Fruit fly (Drosophila melanogaster): ENCODE measurements around the gene Vav.

Vav gene

dm6 chrX:19280249-19280648 is 18.6 kb downstream of the Vav start, which contains the start of gene CG8028:
TSS of gene CG8028 (minus strand) at chrX:19280349.
- TF ChIP-seq CG8478 (optimal IDR thresholded peaks at IDR 0.05) (no peak), CTCF (optimal IDR thresholded peaks at IDR 0.05) (no peak)

DNA sequence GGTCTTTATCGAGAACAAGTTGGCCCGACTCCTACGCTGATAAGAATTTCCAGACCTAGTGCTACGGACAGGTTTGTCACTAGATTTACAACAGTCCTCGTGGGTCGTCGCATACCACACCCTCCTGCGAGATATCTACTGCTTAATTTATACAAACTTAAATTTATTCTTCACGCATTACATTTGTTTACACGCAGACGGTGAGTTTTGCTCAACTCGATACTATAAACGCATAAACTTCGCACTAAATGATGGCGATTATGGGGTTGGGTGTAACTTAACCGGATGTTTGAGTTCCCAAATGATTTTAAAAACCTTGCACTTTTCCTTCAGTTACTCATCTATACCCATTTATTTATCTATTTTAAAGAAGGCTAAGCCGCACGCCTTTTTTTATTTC is 19.1 kb downstream of the Vav start:
- TF ChIP-seq CG8478 (optimal IDR thresholded peaks at IDR 0.05) = no peak
- no peak for TF ChIP-seq CTCF (optimal IDR thresholded peaks at IDR 0.05)

DNA sequence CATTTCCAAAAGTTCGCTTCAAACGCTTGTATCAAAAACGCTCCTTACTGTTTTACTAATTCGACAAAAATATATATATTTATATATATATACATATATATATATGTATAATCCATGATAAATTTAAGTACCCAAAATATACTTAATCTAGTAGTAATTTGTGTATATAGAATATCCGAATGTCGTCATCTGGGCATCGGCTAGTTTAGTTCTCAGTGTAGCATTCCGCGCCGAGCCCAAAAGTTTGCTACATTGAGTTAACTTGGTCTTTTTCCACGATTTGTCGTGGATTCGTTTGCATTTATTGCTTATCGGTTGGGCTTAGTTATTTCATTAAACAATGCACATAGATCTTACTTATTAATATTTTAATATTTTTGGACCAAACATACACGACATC is 19.7 kb downstream of the Vav start:
- TF ChIP-seq CG8478 (optimal IDR thresholded peaks at IDR 0.05) (no peak), CTCF (optimal IDR thresholded peaks at IDR 0.05) (no peak)

- TF ChIP-seq CTCF (optimal IDR thresholded peaks at IDR 0.05) = no peak
- TF ChIP-seq CG8478 (optimal IDR thresholded peaks at IDR 0.05) = no peak
Observed at dm6 chrX:19285441-19285840, 23.8 kb downstream of the Vav start.

- no peak for TF ChIP-seq CTCF (optimal IDR thresholded peaks at IDR 0.05)
- no peak for TF ChIP-seq CG8478 (optimal IDR thresholded peaks at IDR 0.05)
Observed at dm6 chrX:19286235-19286634, 24.6 kb downstream of the Vav start.

DNA sequence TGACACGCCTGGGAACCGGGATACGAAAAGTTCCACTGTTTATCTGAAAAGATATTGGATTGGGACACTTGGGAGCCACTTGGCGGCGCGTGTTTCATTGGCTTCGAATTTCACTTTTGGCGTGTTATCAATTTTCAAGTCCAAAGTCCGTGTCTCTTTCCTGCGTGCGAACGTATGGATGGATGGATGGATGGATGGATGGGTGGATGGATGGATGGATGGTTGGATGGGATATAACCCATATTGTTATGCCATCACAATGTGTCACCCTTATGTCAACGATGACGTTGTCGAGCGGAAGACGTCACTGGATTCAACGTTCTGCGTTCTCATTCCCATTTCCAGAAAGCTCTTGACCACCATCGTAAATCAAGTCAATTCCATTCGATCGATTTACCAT is 26.2 kb downstream of the Vav start:
- no peak for TF ChIP-seq CTCF (optimal IDR thresholded peaks at IDR 0.05)

DNA sequence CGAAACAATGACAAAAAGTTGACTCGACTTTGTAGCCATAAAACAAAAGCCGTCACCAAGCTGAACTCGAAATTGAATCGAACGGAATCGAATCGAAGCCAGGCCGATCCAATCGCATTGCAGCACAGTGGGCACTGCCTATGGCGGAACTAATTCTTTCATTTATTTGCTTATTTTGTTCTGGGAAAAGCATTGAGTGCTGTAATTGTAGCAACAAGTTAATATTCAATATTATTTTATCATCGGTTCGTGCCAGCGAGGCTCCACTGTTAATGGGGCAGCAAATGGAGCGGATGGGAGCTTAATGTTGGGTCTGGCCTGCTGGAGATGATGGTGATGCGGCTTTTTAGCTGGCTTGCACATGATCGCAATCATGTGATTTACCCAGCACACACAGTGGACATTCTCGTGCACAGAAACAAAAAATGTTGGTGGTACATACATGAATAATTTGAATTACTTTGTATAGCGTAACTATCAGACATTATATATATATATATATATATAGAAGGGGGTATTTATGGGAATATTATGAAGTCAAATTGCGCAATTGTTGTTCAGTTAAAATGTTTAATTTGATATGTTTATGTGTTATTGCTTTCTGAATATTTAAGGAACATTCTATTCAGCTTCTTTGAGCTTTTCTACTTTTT is 27.8 kb downstream of the Vav start:
- no peak for TF ChIP-seq CG8478 (optimal IDR thresholded peaks at IDR 0.05)
- no peak for TF ChIP-seq CTCF (optimal IDR thresholded peaks at IDR 0.05)

DNA sequence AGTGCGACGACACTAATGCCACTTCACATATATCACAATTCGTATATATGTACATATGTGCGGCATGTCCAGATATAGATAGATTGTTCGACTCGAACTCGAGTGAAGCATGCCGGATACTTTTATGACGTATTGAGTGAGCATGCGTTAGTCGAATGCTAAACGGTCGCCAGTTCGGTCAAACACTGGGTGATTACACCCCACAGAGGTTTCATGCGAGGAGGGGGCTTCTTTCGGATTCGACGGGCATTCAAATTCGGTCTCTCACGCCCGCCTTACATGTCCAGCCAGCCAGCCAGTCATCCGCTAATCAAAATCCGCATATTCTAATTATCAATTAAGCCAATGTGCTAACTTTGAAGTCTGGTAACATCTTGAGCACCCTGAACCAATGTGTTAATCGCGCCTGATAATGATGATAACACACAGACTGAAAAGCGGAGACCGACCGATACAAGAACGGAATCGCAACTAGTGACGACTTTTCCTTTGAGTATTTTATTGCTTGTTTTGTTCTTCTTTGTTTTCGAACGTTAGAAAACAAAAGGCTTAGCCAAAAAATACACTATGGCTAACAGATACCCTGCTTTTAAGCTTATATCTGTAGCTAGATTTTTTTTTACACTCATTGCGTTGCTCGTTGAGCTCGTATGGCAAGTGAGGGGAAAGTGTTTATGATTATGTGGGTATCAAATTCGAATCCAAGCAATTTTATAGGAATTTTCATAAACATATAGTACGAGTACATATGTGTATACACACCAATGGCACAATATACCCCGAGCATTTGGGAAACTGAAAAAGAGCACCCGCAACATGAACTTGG is 30.4 kb downstream of the Vav start:
- TF ChIP-seq CG8478 (optimal IDR thresholded peaks at IDR 0.05) (no peak), CTCF (optimal IDR thresholded peaks at IDR 0.05) (no peak)

DNA sequence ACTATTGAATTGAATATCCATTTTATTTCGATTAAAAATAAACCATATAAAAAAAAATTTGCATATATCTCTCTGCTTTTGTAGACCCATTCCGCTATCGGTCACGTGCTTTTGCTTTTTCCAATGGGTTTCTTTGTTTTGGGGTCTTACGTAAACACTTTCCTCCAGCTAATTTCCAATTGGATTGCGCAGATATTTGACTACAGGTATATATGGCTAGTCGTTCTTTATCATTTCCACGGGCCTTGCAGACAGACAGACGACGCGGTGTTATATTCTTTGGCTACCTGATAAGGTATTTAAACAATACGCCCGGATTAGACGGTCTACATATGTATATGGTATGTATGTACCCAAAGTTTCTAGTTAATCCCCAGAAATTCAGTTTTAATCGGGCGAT is 31.7 kb downstream of the Vav start:
- TF ChIP-seq CG8478 (optimal IDR thresholded peaks at IDR 0.05) = no peak
- no peak for TF ChIP-seq CTCF (optimal IDR thresholded peaks at IDR 0.05)

DNA sequence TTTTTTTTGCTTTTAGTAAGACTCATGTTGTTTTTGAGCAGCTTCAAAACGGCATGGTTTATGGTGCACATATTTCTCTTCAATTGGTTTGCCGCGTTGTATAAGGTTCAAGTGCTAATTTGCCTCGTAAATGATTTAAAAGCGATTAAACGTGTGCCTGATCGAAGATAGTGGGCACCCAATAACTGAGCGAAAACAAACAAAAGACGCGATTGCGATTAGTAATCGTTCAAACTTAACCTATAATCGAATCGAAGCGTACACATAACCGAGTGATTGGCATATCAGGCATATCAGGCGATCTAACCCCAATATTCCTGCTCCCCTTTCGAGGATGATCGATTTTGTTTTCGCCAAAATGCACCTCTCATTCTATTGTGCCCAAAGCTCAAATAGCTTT is 32.4 kb downstream of the Vav start:
- TF ChIP-seq CG8478 (optimal IDR thresholded peaks at IDR 0.05) (no peak), CTCF (optimal IDR thresholded peaks at IDR 0.05) (no peak)

dm6 chrX:19294953-19295352 is 33.3 kb downstream of the Vav start:
- TF ChIP-seq CG8478 (optimal IDR thresholded peaks at IDR 0.05) = no peak

DNA sequence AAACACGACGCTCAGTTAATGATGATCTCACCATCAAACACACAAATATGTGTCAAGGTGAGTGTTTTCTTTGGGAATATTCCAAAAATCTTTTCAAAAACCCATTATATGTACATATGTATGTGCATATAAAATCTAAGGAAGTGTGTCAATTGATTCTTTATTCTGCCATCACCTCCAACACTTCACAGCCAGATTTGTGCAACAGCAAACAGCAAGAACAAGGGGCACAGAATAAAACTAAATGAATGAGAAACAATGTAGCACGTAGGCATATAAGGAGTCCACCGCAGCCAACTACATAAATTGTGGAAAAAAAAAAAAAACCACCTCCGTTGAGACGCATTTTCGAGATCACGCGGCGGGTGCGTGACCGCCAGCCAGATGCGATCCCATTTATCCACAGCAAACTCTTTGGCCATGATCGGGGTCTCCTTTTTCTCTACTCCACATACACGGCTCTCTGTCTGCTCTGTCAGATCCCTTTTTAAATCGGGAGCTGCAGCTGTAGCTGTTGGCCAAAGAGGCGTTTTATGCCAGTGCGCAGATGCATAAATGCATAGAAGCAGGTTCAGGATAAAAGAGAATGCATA is 34.3 kb downstream of the Vav start:
- no peak for TF ChIP-seq CTCF (optimal IDR thresholded peaks at IDR 0.05)
- TF ChIP-seq CG8478 (optimal IDR thresholded peaks at IDR 0.05) = no peak

DNA sequence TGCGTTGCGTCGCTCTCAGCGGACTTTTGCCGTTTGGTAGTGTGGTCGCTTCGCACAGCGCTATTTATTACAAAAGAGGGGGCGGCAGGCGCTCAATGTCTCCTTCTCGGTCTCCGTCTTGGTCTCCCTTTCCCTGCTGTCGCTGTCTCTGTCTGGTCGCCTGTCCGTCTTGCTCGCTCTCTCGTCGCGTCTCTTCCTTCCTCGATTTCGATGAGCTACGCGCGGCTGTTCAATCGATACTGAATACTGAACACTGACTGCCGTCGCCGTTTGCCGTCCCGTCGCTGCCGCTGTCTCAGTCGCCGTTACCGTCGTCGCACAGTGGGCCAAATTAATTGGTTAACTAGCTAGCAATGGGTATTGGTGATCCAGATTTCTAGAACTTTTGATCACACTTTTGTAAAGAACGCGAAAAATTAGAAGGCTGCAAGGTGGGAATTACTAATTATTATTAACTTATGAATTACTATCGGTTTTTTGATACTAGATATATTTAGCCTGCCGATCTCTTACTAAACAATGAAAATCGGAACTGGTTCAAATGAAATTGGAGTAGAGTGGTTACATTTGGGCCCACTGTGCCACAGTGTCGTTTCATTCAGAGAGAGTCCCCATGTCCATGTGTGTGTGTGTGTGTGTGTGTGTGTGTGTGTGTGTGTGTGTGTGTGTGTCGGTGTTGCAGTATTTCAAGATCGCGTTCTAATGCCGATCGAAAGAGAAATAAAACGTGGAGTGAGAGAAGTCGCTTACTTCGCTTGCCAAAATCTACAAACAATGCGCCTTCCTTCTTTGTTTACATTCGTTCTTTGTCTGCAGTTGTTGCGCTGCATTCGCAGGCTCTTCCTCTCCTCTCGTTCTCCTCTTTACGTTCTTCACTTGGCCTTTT is 36.5 kb downstream of the Vav start, which contains the start of gene CG8034:
Gene CG8034 (minus strand): TSS at position 264 of the 886 bp plus-strand sequence.
- no peak for TF ChIP-seq CTCF (optimal IDR thresholded peaks at IDR 0.05)
- no peak for TF ChIP-seq CG8478 (optimal IDR thresholded peaks at IDR 0.05)

dm6 chrX:19298785-19299114 is 37.1 kb downstream of the Vav start:
- TF ChIP-seq CG8478 (optimal IDR thresholded peaks at IDR 0.05) (no peak), CTCF (optimal IDR thresholded peaks at IDR 0.05) (no peak)

DNA sequence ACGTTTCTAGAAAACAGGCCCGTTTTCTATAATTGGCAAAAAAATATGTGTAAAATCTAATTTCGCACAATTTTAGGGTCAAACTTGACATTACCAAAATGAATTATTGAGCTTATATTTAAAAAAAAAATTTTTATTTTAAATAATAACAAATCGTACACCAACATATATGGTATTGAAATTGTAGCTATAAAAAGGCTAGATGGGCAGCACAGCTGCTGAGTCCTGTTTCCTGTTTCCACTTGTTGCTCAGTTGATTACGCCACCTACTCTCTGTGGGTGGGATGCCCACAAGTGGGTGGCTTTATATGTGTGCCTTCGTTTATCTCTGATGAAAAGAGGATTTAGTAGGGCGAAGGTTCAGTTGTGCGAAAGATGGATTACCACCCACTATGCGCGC is 37.7 kb downstream of the Vav start:
- TF ChIP-seq CTCF (optimal IDR thresholded peaks at IDR 0.05) (no peak), CG8478 (optimal IDR thresholded peaks at IDR 0.05) (no peak)
